Fruit fly (Drosophila melanogaster) whole organism, embryonic: ENCODE results near the gene Sf3b1.
A peak's percentile ranks its signal among the peaks of the same experiment; 100 is the strongest.

Experiments
- CG10979 ChIP-seq: fragments of 200-800 bp; sonication (Bioruptor generic); optimal IDR thresholded peaks from 2 replicates; lab custom pipeline; 2018; ENCODE audit warnings: missing biosample characterization, mild to moderate bottlenecking, missing genetic modification characterization, moderate library complexity
- CG12219 ChIP-seq: fragments of 200-800 bp; sonication (Bioruptor generic); optimal IDR thresholded peaks from 3 replicates; lab custom pipeline; 2018; ENCODE audit warnings: missing biosample characterization, mild to moderate bottlenecking, missing genetic modification characterization
- CG14441 ChIP-seq: fragments of 200-800 bp; sonication (Bioruptor generic); IDR thresholded peaks from 2 replicates; pipeline ENCODE4 v1.3.6; 2022; ENCODE audit warnings: missing biosample characterization, missing genetic modification characterization
- CG1832 ChIP-seq: fragments of 200-800 bp; sonication (Bioruptor generic); optimal IDR thresholded peaks from 2 replicates; lab custom pipeline; 2017; ENCODE audit warnings: missing biosample characterization, mild to moderate bottlenecking, missing genetic modification characterization, inconsistent platforms
- CG2712 ChIP-seq: fragments of 200-800 bp; optimal IDR thresholded peaks from 3 replicates; lab custom pipeline; 2019; ENCODE audit warnings: missing biosample characterization, mild to moderate bottlenecking, missing genetic modification characterization, moderate library complexity
- CG3065 ChIP-seq: fragments of 200-800 bp; sonication (Bioruptor generic); optimal IDR thresholded peaks from 2 replicates; lab custom pipeline; 2016; ENCODE audit warnings: missing biosample characterization, missing genetic modification characterization
- CG4424 ChIP-seq: fragments of 200-800 bp; sonication (Bioruptor generic); optimal IDR thresholded peaks from 3 replicates; lab custom pipeline; 2016; ENCODE audit warnings: missing biosample characterization, missing genetic modification characterization
- CoRest ChIP-seq: fragments of 200-800 bp; sonication (Bioruptor generic); optimal IDR thresholded peaks from 3 replicates; lab custom pipeline; 2018; ENCODE audit warnings: missing biosample characterization, mild to moderate bottlenecking, missing genetic modification characterization, moderate library complexity
- D ChIP-seq, 2 experiments: fragments of 200-800 bp in 1 of 2; fragments of >200 bp in 1 of 2; sonication (Bioruptor generic) in 1 of 2; optimal IDR thresholded peaks; 2 replicates in 1 of 2; 3 replicates in 1 of 2; lab custom pipeline; 2017; ENCODE audit warnings: mild to moderate bottlenecking in 1 of 2, missing biosample characterization in 1 of 2, missing genetic modification characterization in 1 of 2, missing genetic modification reagents in 1 of 2
- Dll ChIP-seq: fragments of 200-800 bp; sonication (Bioruptor generic); IDR thresholded peaks from 4 replicates; pipeline ENCODE4 v1.3.6; 2022; ENCODE audit warnings: missing biosample characterization, missing genetic modification characterization; ENCODE audit not compliant: partially characterized antibody
- Doc2 ChIP-seq: fragments of 200-800 bp; sonication (Bioruptor generic); IDR thresholded peaks from 2 replicates; pipeline ENCODE4 v1.3.6; 2022; ENCODE audit warnings: missing biosample characterization, missing genetic modification characterization
- Doc3 ChIP-seq: fragments of 200-800 bp; sonication (Bioruptor generic); IDR thresholded peaks from 3 replicates; pipeline ENCODE4 v1.3.6; 2022; ENCODE audit warnings: missing biosample characterization, missing genetic modification characterization; ENCODE audit not compliant: partially characterized antibody
- Dp ChIP-seq: fragments of 200-800 bp; sonication (Bioruptor generic); optimal IDR thresholded peaks from 2 replicates; lab custom pipeline; 2018; ENCODE audit warnings: missing biosample characterization, mild to moderate bottlenecking, missing genetic modification characterization, moderate library complexity
- Ets65A ChIP-seq: fragments of 200-800 bp; sonication (Bioruptor generic); peaks from one replicate; lab custom pipeline; 2016; ENCODE audit warnings: missing biosample characterization, missing genetic modification characterization
- Fer3 ChIP-seq: fragments of 200-800 bp; sonication (Bioruptor generic); optimal IDR thresholded peaks from 2 replicates; lab custom pipeline; 2018; ENCODE audit warnings: missing biosample characterization, mild to moderate bottlenecking, missing genetic modification characterization, moderate library complexity
- Hey ChIP-seq: fragments of 200-800 bp; sonication (Bioruptor generic); optimal IDR thresholded peaks from 3 replicates; lab custom pipeline; 2018; ENCODE audit warnings: missing biosample characterization, mild to moderate bottlenecking, missing genetic modification characterization
- Hr51 ChIP-seq, 2 experiments: fragments of 200-800 bp; sonication (Bioruptor generic); optimal IDR thresholded peaks; 2 replicates in 1 of 2; 3 replicates in 1 of 2; lab custom pipeline; 2016 to 2018; ENCODE audit warnings: missing biosample characterization in 2 of 2, missing genetic modification characterization in 2 of 2, mild to moderate bottlenecking in 1 of 2, moderate library complexity in 1 of 2
- Mad ChIP-seq: fragments of 200-800 bp; sonication (Bioruptor generic); optimal IDR thresholded peaks from 2 replicates; lab custom pipeline; 2016; ENCODE audit warnings: missing biosample characterization, missing genetic modification characterization
- Mrtf ChIP-seq: fragments of 200-800 bp; sonication (Bioruptor generic); IDR thresholded peaks from 3 replicates; pipeline ENCODE4 v1.3.6; 2022; ENCODE audit warnings: missing biosample characterization, missing genetic modification characterization
- Nf-YA ChIP-seq: fragments of 200-800 bp; sonication (Bioruptor generic); IDR thresholded peaks from 2 replicates; pipeline ENCODE4 v1.3.6; 2022; ENCODE audit warnings: missing biosample characterization, missing genetic modification characterization
- Nf-YB ChIP-seq: fragments of 200-800 bp; sonication (Bioruptor generic); optimal IDR thresholded peaks from 3 replicates; lab custom pipeline; 2019; ENCODE audit warnings: missing biosample characterization, mild to moderate bottlenecking, missing genetic modification characterization, moderate library complexity
- Nf-YC ChIP-seq: fragments of 200-800 bp; optimal IDR thresholded peaks from 3 replicates; lab custom pipeline; 2019; ENCODE audit warnings: missing biosample characterization, mild to moderate bottlenecking, missing genetic modification characterization, moderate library complexity
- Trl ChIP-seq, 3 experiments: fragments of >200 bp in 2 of 3; fragments of 200-800 bp in 1 of 3; sonication (Bioruptor generic) in 1 of 3; optimal IDR thresholded peaks; 2 replicates in 1 of 3; 3 replicates in 2 of 3; lab custom pipeline; 2016 to 2017; ENCODE audit warnings: missing biosample characterization in 1 of 3, missing genetic modification characterization in 1 of 3
- chinmo ChIP-seq: fragments of 200-800 bp; sonication (Bioruptor generic); IDR thresholded peaks from 4 replicates; pipeline ENCODE4 v1.3.6; 2022; ENCODE audit warnings: missing biosample characterization, missing genetic modification characterization; ENCODE audit not compliant: partially characterized antibody
- crol ChIP-seq: fragments of 200-800 bp; sonication (Bioruptor generic); IDR thresholded peaks from 2 replicates; pipeline ENCODE4 v1.3.6; 2022; ENCODE audit warnings: missing biosample characterization, missing genetic modification characterization
- dysf ChIP-seq: fragments of 200-800 bp; sonication (Bioruptor generic); IDR thresholded peaks from 3 replicates; pipeline ENCODE4 v1.3.6; 2022; ENCODE audit warnings: missing biosample characterization, missing genetic modification characterization
- ewg ChIP-seq: fragments of 200-800 bp; sonication (Bioruptor generic); optimal IDR thresholded peaks from 3 replicates; lab custom pipeline; 2017; ENCODE audit warnings: mild to moderate bottlenecking, missing biosample characterization, missing genetic modification reagents, missing genetic modification characterization
- fru ChIP-seq: fragments of >200 bp; optimal IDR thresholded peaks from 2 replicates; lab custom pipeline; 2017
- hbn ChIP-seq: fragments of 200-800 bp; sonication (Bioruptor generic); IDR thresholded peaks from 2 replicates; pipeline ENCODE4 v1.3.6; 2022; ENCODE audit warnings: missing biosample characterization, missing genetic modification characterization; ENCODE audit not compliant: partially characterized antibody
- insv ChIP-seq, 2 experiments: fragments of 200-800 bp; sonication (Bioruptor generic); optimal IDR thresholded peaks; 3 replicates each; lab custom pipeline; 2016 to 2018; ENCODE audit warnings: missing biosample characterization in 2 of 2, missing genetic modification characterization in 2 of 2
- kni ChIP-seq: fragments of 200-800 bp; sonication (Bioruptor generic); optimal IDR thresholded peaks from 3 replicates; lab custom pipeline; 2017; ENCODE audit warnings: mild to moderate bottlenecking, missing biosample characterization, missing genetic modification reagents, missing genetic modification characterization
- nerfin-1 ChIP-seq: fragments of 200-800 bp; sonication (Bioruptor generic); optimal IDR thresholded peaks from 3 replicates; lab custom pipeline; 2019; ENCODE audit warnings: missing biosample characterization, mild to moderate bottlenecking, missing genetic modification characterization, moderate library complexity
- oc ChIP-seq: fragments of 200-800 bp; sonication (Bioruptor generic); optimal IDR thresholded peaks from 2 replicates; lab custom pipeline; 2018; ENCODE audit warnings: missing biosample characterization, mild to moderate bottlenecking, missing genetic modification characterization, moderate library complexity
- phol ChIP-seq: fragments of 200-800 bp; sonication (Bioruptor generic); optimal IDR thresholded peaks from 3 replicates; lab custom pipeline; 2018; ENCODE audit warnings: missing biosample characterization, mild to moderate bottlenecking, missing genetic modification characterization, moderate library complexity
- pros ChIP-seq: fragments of 200-800 bp; sonication (Bioruptor generic); optimal IDR thresholded peaks from 3 replicates; lab custom pipeline; 2019; ENCODE audit warnings: missing biosample characterization, mild to moderate bottlenecking, missing genetic modification characterization, moderate library complexity
- repo ChIP-seq: fragments of 200-800 bp; sonication (Bioruptor generic); optimal IDR thresholded peaks from 2 replicates; lab custom pipeline; 2016; ENCODE audit warnings: missing biosample characterization, missing genetic modification characterization
- run ChIP-seq: fragments of 200-800 bp; sonication (Bioruptor generic); optimal IDR thresholded peaks from 3 replicates; lab custom pipeline; 2018; ENCODE audit warnings: missing biosample characterization, mild to moderate bottlenecking, missing genetic modification characterization
- sens ChIP-seq: fragments of 200-800 bp; sonication (Bioruptor generic); peaks from one replicate; lab custom pipeline; 2016; ENCODE audit warnings: missing biosample characterization, missing genetic modification characterization
- seq ChIP-seq: fragments of 200-800 bp; sonication (Bioruptor generic); IDR thresholded peaks from 2 replicates; pipeline ENCODE4 v1.3.6; 2022; ENCODE audit warnings: missing biosample characterization, missing genetic modification characterization
- slbo ChIP-seq: fragments of 200-800 bp; sonication (Bioruptor generic); IDR thresholded peaks from 2 replicates; pipeline ENCODE4 v1.3.6; 2022; ENCODE audit warnings: missing biosample characterization, missing genetic modification characterization
- ssp ChIP-seq: fragments of 200-800 bp; sonication (Bioruptor generic); IDR thresholded peaks from 2 replicates; pipeline ENCODE4 v1.3.6; 2022; ENCODE audit warnings: missing biosample characterization, missing genetic modification characterization
- twi ChIP-seq: fragments of 200-800 bp; optimal IDR thresholded peaks from 2 replicates; lab custom pipeline; 2019; ENCODE audit warnings: missing biosample characterization, mild to moderate bottlenecking, missing genetic modification characterization, moderate library complexity
- yki ChIP-seq: fragments of >200 bp; optimal IDR thresholded peaks from 3 replicates; lab custom pipeline; 2018

Sf3b1 gene

DNA sequence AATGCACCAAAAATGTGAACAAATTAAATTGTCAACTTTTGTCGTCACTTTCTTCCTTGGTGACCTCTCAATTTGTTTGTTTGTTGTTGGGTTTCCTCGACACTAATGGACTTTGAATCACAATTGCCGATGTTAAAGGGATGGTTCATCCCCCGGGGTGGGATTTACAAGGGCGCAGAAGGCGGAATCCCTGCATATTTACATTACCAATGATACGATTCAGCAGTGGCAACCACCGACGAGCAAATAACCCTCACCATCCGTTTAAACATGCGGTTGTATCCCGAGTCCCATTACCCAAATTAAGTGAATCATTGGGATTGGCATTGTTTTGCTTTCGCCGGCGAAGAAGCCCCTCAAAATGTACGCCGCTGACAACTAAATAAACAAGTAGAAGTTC is 23.4 kb downstream of the Sf3b1 start:
- peak; percentile 35 for TF ChIP-seq pros (GFP tag; lab: Kevin White, UChicago)
- no peak for TF ChIP-seq yki (lab: Kevin White, UChicago)
- peak; percentile 44 for TF ChIP-seq nerfin-1 (tag; lab: Kevin White, UChicago)
- TF ChIP-seq seq = peak; percentile 21; the same call in 1 of the 2 replicates
- TF ChIP-seq Dp (GFP tag; lab: Kevin White, UChicago) = no peak
- peak; percentile 79 for TF ChIP-seq Nf-YB (GFP tag; lab: Kevin White, UChicago)
- TF ChIP-seq oc = peak; percentile 33
- no peak for TF ChIP-seq Hey (tag; lab: Kevin White, UChicago)
- peak; percentile 63 for TF ChIP-seq Nf-YC (tag; lab: Kevin White, UChicago)
- TF ChIP-seq, all 482 proteins: peak for 6

DNA sequence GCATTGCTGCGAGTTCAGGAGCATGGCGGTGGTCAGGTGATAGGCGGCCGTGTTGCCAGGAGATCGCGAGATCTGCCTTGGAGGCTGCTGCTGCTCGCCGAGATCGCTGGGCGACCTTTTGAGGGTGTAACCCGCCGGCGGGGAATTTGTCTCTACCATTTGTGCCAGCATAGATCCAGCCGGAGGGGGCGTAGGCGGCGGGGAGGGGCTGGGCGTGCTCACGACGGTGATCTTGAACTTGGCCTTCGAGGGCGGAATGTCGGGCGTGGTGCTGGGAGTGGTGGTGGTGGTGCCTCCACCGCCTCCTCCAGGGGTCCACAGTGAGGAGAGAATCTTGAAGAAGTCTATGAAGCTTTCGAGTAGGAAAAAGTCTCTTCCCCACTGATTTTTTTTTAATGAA is 25.9 kb downstream of the Sf3b1 start:
- TF ChIP-seq Fer3 (no peak), Mad (GFP tag; lab: Kevin White, UChicago) (no peak), CG3065 (GFP tag; lab: Kevin White, UChicago) (no peak), ssp (GFP tag; lab: Robert Waterston, UW) (no peak), repo (no peak), slbo (GFP tag; lab: Robert Waterston, UW) (0 out of 2 replicates have a peak, but pooled peaks have one; percentile 13), run (tag; lab: Kevin White, UChicago) (no peak), CG2712 (tag; lab: Kevin White, UChicago) (no peak), Mrtf (GFP tag; lab: Robert Waterston, UW) (0 out of 3 replicates have a peak, but pooled peaks have one; percentile 13), CG10979 (no peak), insv (GFP tag; optimal IDR thresholded peaks at IDR 0.05; lab: Kevin White, UChicago) (no peak)

DNA sequence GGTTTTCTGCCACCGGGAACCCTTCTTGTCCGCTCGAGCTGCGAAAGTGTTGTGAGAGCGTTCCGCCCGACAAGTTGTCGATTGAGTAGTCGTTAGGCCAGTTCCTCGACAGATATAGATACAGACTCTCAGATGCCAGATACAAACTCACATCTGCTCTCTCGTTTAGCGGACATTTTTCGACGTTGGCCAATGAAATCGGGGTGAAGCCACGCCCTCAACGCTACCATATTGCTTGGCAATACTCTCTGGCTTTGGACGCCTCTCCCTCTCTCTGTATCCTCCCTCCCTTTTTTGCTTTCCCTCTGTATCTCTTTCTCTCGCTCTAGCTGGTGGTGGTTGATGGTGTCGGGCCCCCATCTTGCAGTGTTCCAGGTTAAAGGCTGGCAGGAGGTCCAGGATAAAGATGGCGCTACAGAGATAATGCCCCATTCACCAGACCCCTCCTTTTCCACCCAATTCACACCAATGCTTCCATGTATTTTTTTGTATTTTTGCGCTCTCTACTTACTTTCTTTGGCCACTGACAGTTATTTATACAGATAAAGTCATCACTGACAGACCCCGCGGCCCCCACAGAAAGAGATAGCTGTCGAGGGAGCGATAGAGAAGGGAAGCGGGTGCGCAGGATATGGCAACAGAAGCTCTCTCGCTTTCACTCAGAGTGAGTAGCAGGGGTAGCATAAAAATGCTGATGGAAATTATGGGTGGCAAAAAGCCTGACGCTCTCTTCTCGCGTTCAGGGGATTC is 26.7 kb downstream of the Sf3b1 start, which contains the start of gene Gsc:
Gsc (minus strand) TSS at position 51 of the 750 bp plus-strand sequence.
- TF ChIP-seq CG14441 (no peak), CG3065 (GFP tag; lab: Kevin White, UChicago) (no peak), hbn (0 out of 2 replicates have a peak, but pooled peaks have one; percentile 17), CoRest (tag; lab: Kevin White, UChicago) (peak; percentile 32), Doc2 (no peak), yki (lab: Kevin White, UChicago) (peak; percentile 63), CG12219 (no peak), phol (tag; lab: Kevin White, UChicago) (peak; percentile 84), Hr51 (GFP tag; optimal IDR thresholded peaks at IDR 0.05; lab: Kevin White, UChicago) (no peak), Ets65A (peak; percentile 87), kni (peak; percentile 48), Nf-YC (tag; lab: Kevin White, UChicago) (peak; percentile 98), D (optimal IDR thresholded peaks at IDR 0.05; lab: Kevin White, UChicago) (peak; percentile 12), D (GFP tag; optimal IDR thresholded peaks at IDR 0.05; lab: Kevin White, UChicago) (no peak), Dll (GFP tag; lab: Robert Waterston, UW) (peak; percentile 48; the same call in 1 of the 4 replicates), sens (GFP tag; lab: Kevin White, UChicago) (peak; percentile 27), Trl (optimal IDR thresholded peaks at IDR 0.05; lab: Kevin White, UChicago) (peak; percentile 78 to 97), Trl (GFP tag; optimal IDR thresholded peaks at IDR 0.05; lab: Kevin White, UChicago) (no peak), ewg (GFP tag; lab: Kevin White, UChicago) (peak; percentile 48), dysf (GFP tag; lab: Robert Waterston, UW) (no peak), seq (peak; percentile 82), Nf-YB (GFP tag; lab: Kevin White, UChicago) (peak; percentile 99), CG4424 (GFP tag; lab: Kevin White, UChicago) (no peak), Doc3 (GFP tag; lab: Robert Waterston, UW) (0 out of 3 replicates have a peak, but pooled peaks have one; percentile 14), crol (peak; percentile 24), Nf-YA (GFP tag; lab: Robert Waterston, UW) (peak; percentile 70), CG1832 (GFP tag; lab: Kevin White, UChicago) (peak; percentile 93), twi (tag; lab: Kevin White, UChicago) (peak; percentile 34), fru (no peak), chinmo (GFP tag; lab: Robert Waterston, UW) (0 out of 4 replicates have a peak, but pooled peaks have one; percentile 28)
